Worm (Caenorhabditis elegans): ENCODE results near the gene R11D1.7.

- TF ChIP-seq lin-32 (GFP tag; optimal IDR thresholded peaks at IDR 0.05) (no peak), elt-1 (tag; optimal IDR thresholded peaks at IDR 0.05; ENCODE audit: borderline replicate concordance, insufficient read depth) (no peak), cnd-1 (tag; optimal IDR thresholded peaks at IDR 0.05) (no peak), unc-62 (GFP tag; optimal IDR thresholded peaks at IDR 0.05) (no peak), blmp-1 (tag; optimal IDR thresholded peaks at IDR 0.05) (no peak), nhr-2 (tag; optimal IDR thresholded peaks at IDR 0.05) (no peak), mab-5 (tag; optimal IDR thresholded peaks at IDR 0.05) (no peak), elt-3 (tag; optimal IDR thresholded peaks at IDR 0.05) (no peak), unc-39 (tag; optimal IDR thresholded peaks at IDR 0.05) (no peak), ztf-11 (tag; optimal IDR thresholded peaks at IDR 0.05) (no peak)
Measured at ce11 chrV:12747856-12748255, 28.0 kb downstream of the R11D1.7 start, which contains the start of gene C15C8.5.
